Worm (Caenorhabditis elegans): ENCODE results near the gene C01G10.10.
A peak's percentile ranks its signal among the peaks of the same experiment; 100 is the strongest.

Gene C01G10.10

ce11 chrV:15088613-15089012 lies 6.4 kb upstream of the C01G10.10 start, which contains the start of gene C01G10.18:
Gene C01G10.18 (minus strand): TSS chrV:15088713.
- TF ChIP-seq pes-1 (GFP tag; IDR thresholded peaks at IDR 0.05) (no peak), scrt-1 (GFP tag; IDR thresholded peaks at IDR 0.05) (no peak), hnd-1 (tag; optimal IDR thresholded peaks at IDR 0.05) (no peak), B0310.2 (tag; optimal IDR thresholded peaks at IDR 0.05) (no peak), F13C5.2 (tag; optimal IDR thresholded peaks at IDR 0.05) (no peak), tbx-37 (GFP tag; conservative IDR thresholded peaks at IDR 0.05) (no peak)

ce11 chrV:15087207-15087706 lies 5.0 kb upstream of the C01G10.10 start, which contains the start of the genes C01G10.15 and C01G10.6:
Gene C01G10.15 (minus strand): TSS chrV:15087307.
Gene C01G10.6 (plus strand): TSS chrV:15087656.
- TF ChIP-seq hmbx-1 (tag; optimal IDR thresholded peaks at IDR 0.05) = no peak
- TF ChIP-seq pes-1 (GFP tag; IDR thresholded peaks at IDR 0.05) = no peak
- TF ChIP-seq tbx-37 (GFP tag; conservative IDR thresholded peaks at IDR 0.05) = no peak
- no peak for TF ChIP-seq F13C5.2 (tag; optimal IDR thresholded peaks at IDR 0.05)
- TF ChIP-seq B0310.2 (tag; optimal IDR thresholded peaks at IDR 0.05) = no peak
- TF ChIP-seq ets-7 (tag; optimal IDR thresholded peaks at IDR 0.05) = no peak
- no peak for TF ChIP-seq scrt-1 (GFP tag; IDR thresholded peaks at IDR 0.05)
- no peak for TF ChIP-seq ceh-13 (GFP tag; optimal IDR thresholded peaks at IDR 0.05)
- no peak for TF ChIP-seq hmg-4 (GFP tag; optimal IDR thresholded peaks at IDR 0.05)
- TF ChIP-seq tbx-11 (GFP tag; IDR thresholded peaks at IDR 0.05) = no peak
- TF ChIP-seq sea-1 (GFP tag; conservative IDR thresholded peaks at IDR 0.05) = no peak
- no peak for TF ChIP-seq flt-1 (GFP tag; IDR thresholded peaks at IDR 0.05)
- TF ChIP-seq aly-1 (tag; optimal IDR thresholded peaks at IDR 0.05) = no peak
- no peak for TF ChIP-seq tra-4 (tag; optimal IDR thresholded peaks at IDR 0.05)
- no peak for TF ChIP-seq hnd-1 (tag; optimal IDR thresholded peaks at IDR 0.05)
- TF ChIP-seq ceh-36 (tag; optimal IDR thresholded peaks at IDR 0.05) = no peak

ce11 chrV:15085335-15085800 lies 3.1 kb upstream of the C01G10.10 start, which contains the start of the genes ahsa-1 and C01G10.7:
Gene ahsa-1 (minus strand): TSS chrV:15085385.
Gene C01G10.7 (plus strand): TSS chrV:15085747.
- TF ChIP-seq flt-1 (GFP tag; IDR thresholded peaks at IDR 0.05) = 0 out of 2 replicates have a peak, but pooled peaks have one; percentile 24
- no peak for TF ChIP-seq scrt-1 (GFP tag; IDR thresholded peaks at IDR 0.05)
- peak; percentile 10 for TF ChIP-seq hnd-1 (tag; optimal IDR thresholded peaks at IDR 0.05)
- TF ChIP-seq pes-1 (GFP tag; IDR thresholded peaks at IDR 0.05) = peak; percentile 78
- TF ChIP-seq tbx-37 (GFP tag; conservative IDR thresholded peaks at IDR 0.05) = peak; percentile 70
- TF ChIP-seq tra-4 (tag; optimal IDR thresholded peaks at IDR 0.05) = no peak
- TF ChIP-seq ets-7 (tag; optimal IDR thresholded peaks at IDR 0.05) = peak; percentile 16
- TF ChIP-seq hmbx-1 (tag; optimal IDR thresholded peaks at IDR 0.05) = peak; percentile 6
- TF ChIP-seq hmg-4 (GFP tag; optimal IDR thresholded peaks at IDR 0.05) = no peak
- TF ChIP-seq ama-1 (optimal IDR thresholded peaks at IDR 0.05) = no peak
- no peak for TF ChIP-seq ceh-36 (tag; optimal IDR thresholded peaks at IDR 0.05)
- TF ChIP-seq F13C5.2 (tag; optimal IDR thresholded peaks at IDR 0.05) = peak; percentile 64

- peak; percentile 62; the same call in 1 of the 2 replicates for TF ChIP-seq sea-1 (GFP tag; conservative IDR thresholded peaks at IDR 0.05)
- no peak for TF ChIP-seq tbx-11 (GFP tag; IDR thresholded peaks at IDR 0.05)
These were observed 1.4 kb upstream of the C01G10.10 start for ce11 chrV:15083659-15084058.

ce11 chrV:15078560-15078959 lies 3.7 kb downstream of the C01G10.10 start:
- TF ChIP-seq ets-7 (tag; optimal IDR thresholded peaks at IDR 0.05) (no peak), ama-1 (optimal IDR thresholded peaks at IDR 0.05) (no peak), F13C5.2 (tag; optimal IDR thresholded peaks at IDR 0.05) (no peak), pes-1 (GFP tag; IDR thresholded peaks at IDR 0.05) (no peak), tra-4 (tag; optimal IDR thresholded peaks at IDR 0.05) (no peak), aly-1 (tag; optimal IDR thresholded peaks at IDR 0.05) (no peak), B0310.2 (tag; optimal IDR thresholded peaks at IDR 0.05) (no peak), tbx-37 (GFP tag; conservative IDR thresholded peaks at IDR 0.05) (no peak)

- TF ChIP-seq tbx-37 (GFP tag; conservative IDR thresholded peaks at IDR 0.05) = no peak
- TF ChIP-seq B0310.2 (tag; optimal IDR thresholded peaks at IDR 0.05) = no peak
- no peak for TF ChIP-seq tra-4 (tag; optimal IDR thresholded peaks at IDR 0.05)
- no peak for TF ChIP-seq hmg-4 (GFP tag; optimal IDR thresholded peaks at IDR 0.05)
These were observed 7.3 kb downstream of the C01G10.10 start for ce11 chrV:15074907-15075306.

ce11 chrV:15072738-15073137 lies 9.5 kb downstream of the C01G10.10 start:
- TF ChIP-seq tbx-11 (GFP tag; IDR thresholded peaks at IDR 0.05) = 0 out of 2 replicates have a peak, but pooled peaks have one; percentile 24
- TF ChIP-seq tbx-37 (GFP tag; conservative IDR thresholded peaks at IDR 0.05) = no peak
- TF ChIP-seq ceh-13 (GFP tag; optimal IDR thresholded peaks at IDR 0.05) = no peak

ce11 chrV:15071015-15071810 lies 11.0 kb downstream of the C01G10.10 start, which contains the start of gene unc-76:
Gene unc-76 (plus strand): TSS chrV:15071760.
- no peak for TF ChIP-seq tbx-37 (GFP tag; conservative IDR thresholded peaks at IDR 0.05)
- peak; percentile 14 for TF ChIP-seq aly-1 (tag; optimal IDR thresholded peaks at IDR 0.05)
- peak; percentile 53 for TF ChIP-seq hmg-4 (GFP tag; optimal IDR thresholded peaks at IDR 0.05)
